Fruit fly (Drosophila melanogaster) whole organism, pupa: ENCODE measurements around the gene Phf7.

Experiments
- CG10348 ChIP-seq: fragments of 200-800 bp; sonication (Bioruptor generic); IDR thresholded peaks from 2 replicates; pipeline ENCODE4 v1.3.6; 2022; ENCODE audit warnings: missing biosample characterization, missing genetic modification characterization
- CG12605 ChIP-seq: fragments of 200-800 bp; sonication (Bioruptor generic); IDR thresholded peaks from 2 replicates; pipeline ENCODE4 v1.3.6; 2022; ENCODE audit warnings: missing biosample characterization, missing genetic modification characterization
- CG13204 ChIP-seq: fragments of 200-800 bp; sonication (Bioruptor generic); optimal IDR thresholded peaks from 2 replicates; lab custom pipeline; 2018; ENCODE audit warnings: missing biosample characterization, mild to moderate bottlenecking, missing genetic modification characterization, moderate library complexity
- CG14655 ChIP-seq: fragments of 200-800 bp; sonication (Bioruptor generic); optimal IDR thresholded peaks from 3 replicates; lab custom pipeline; 2017; ENCODE audit warnings: mild to moderate bottlenecking, missing biosample characterization, missing genetic modification reagents, missing genetic modification characterization
- CG15710 ChIP-seq: fragments of 200-800 bp; sonication (Bioruptor generic); optimal IDR thresholded peaks from 2 replicates; lab custom pipeline; 2018; ENCODE audit warnings: missing biosample characterization, mild to moderate bottlenecking, missing genetic modification characterization, moderate library complexity
- CG17806 ChIP-seq: fragments of 200-800 bp; sonication (Bioruptor generic); optimal IDR thresholded peaks from 2 replicates; lab custom pipeline; 2018; ENCODE audit warnings: missing biosample characterization, mild to moderate bottlenecking, missing genetic modification characterization, moderate library complexity
- CG32121 ChIP-seq: fragments of 200-800 bp; sonication (Bioruptor generic); IDR thresholded peaks from 2 replicates; pipeline ENCODE4 v1.3.6; 2022; ENCODE audit warnings: missing biosample characterization, missing genetic modification characterization
- CG34367 ChIP-seq: fragments of 200-800 bp; sonication (Bioruptor generic); optimal IDR thresholded peaks from 2 replicates; lab custom pipeline; 2018; ENCODE audit warnings: missing biosample characterization, mild to moderate bottlenecking, missing genetic modification characterization
- CG4496 ChIP-seq: fragments of 200-800 bp; sonication (Bioruptor generic); IDR thresholded peaks from 3 replicates; pipeline ENCODE4 v1.3.6; 2022; ENCODE audit warnings: missing biosample characterization, missing genetic modification characterization
- CG8159 ChIP-seq: fragments of 200-800 bp; sonication (Bioruptor generic); optimal IDR thresholded peaks from 3 replicates; lab custom pipeline; 2018; ENCODE audit warnings: missing biosample characterization, mild to moderate bottlenecking, missing genetic modification characterization, moderate library complexity
- CG8301 ChIP-seq: fragments of 200-800 bp; sonication (Bioruptor generic); optimal IDR thresholded peaks from 2 replicates; lab custom pipeline; 2018; ENCODE audit warnings: missing biosample characterization, mild to moderate bottlenecking, missing genetic modification characterization
- CG9948 ChIP-seq: fragments of 200-800 bp; sonication (Bioruptor generic); optimal IDR thresholded peaks from 2 replicates; lab custom pipeline; 2018; ENCODE audit warnings: missing biosample characterization, mild to moderate bottlenecking, missing genetic modification characterization, moderate library complexity
- D1 ChIP-seq: fragments of 200-800 bp; sonication (Bioruptor generic); optimal IDR thresholded peaks from 2 replicates; lab custom pipeline; 2018; ENCODE audit warnings: missing biosample characterization, mild to moderate bottlenecking, missing genetic modification characterization, moderate library complexity
- EcR ChIP-seq: fragments of 200-800 bp; sonication (Bioruptor generic); optimal IDR thresholded peaks from 3 replicates; lab custom pipeline; 2019; ENCODE audit warnings: missing biosample characterization, missing genetic modification characterization, mild to moderate bottlenecking, moderate library complexity, missing genetic modification reagents
- Ets98B ChIP-seq: fragments of 200-800 bp; sonication (Bioruptor generic); IDR thresholded peaks from 2 replicates; pipeline ENCODE4 v1.3.6; 2022; ENCODE audit warnings: missing biosample characterization, missing genetic modification characterization
- Pif1A ChIP-seq: fragments of 200-800 bp; sonication (Bioruptor generic); optimal IDR thresholded peaks from 3 replicates; lab custom pipeline; 2016; ENCODE audit warnings: missing biosample characterization, missing genetic modification characterization
- Pif1B ChIP-seq: fragments of 200-800 bp; sonication (Bioruptor generic); optimal IDR thresholded peaks from 3 replicates; lab custom pipeline; 2016; ENCODE audit warnings: missing biosample characterization, missing genetic modification characterization
- Snoo ChIP-seq: fragments of 200-800 bp; sonication (Bioruptor generic); optimal IDR thresholded peaks from 3 replicates; lab custom pipeline; 2017; ENCODE audit warnings: missing biosample characterization, mild to moderate bottlenecking, missing genetic modification characterization, inconsistent platforms
- fd96Ca ChIP-seq: fragments of 200-800 bp; sonication (Bioruptor generic); IDR thresholded peaks from 3 replicates; pipeline ENCODE4 v1.3.6; 2022; ENCODE audit warnings: missing biosample characterization, missing genetic modification characterization
- gl ChIP-seq: fragments of 200-800 bp; sonication (Bioruptor generic); optimal IDR thresholded peaks from 2 replicates; lab custom pipeline; 2018; ENCODE audit warnings: missing biosample characterization, mild to moderate bottlenecking, missing genetic modification characterization
- rn ChIP-seq: fragments of 200-800 bp; sonication (Bioruptor generic); IDR thresholded peaks from 2 replicates; pipeline ENCODE4 v1.3.6; 2022; ENCODE audit warnings: missing biosample characterization, missing genetic modification characterization

Phf7 gene

DNA sequence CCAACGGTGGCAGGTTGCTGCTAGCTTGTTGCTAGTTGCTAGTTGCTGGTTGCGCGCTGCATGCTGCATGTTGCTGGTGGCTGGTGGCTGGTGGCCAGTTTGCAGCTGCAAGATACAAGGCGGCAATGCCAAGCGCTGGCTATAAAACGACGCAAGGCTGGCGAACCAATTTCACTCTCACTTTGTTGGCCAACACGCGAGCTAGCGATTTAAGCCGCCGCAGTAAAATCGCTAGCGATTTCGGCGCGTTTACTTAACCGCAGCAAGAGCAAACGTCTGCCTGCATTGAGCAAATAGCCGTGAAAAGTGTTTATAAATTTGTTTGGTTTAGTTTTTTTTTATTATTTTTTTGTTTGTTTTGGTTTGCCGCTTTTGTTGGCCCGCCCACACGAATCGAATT is 32.2 kb downstream of the Phf7 start, which contains the start of gene CG15322:
TSS of gene CG15322 (plus strand) at position 148 of the 400 bp plus-strand sequence.
- no peak for TF ChIP-seq CG8301 (tag; lab: Kevin White, UChicago)
- no peak for TF ChIP-seq CG34367 (tag; lab: Kevin White, UChicago)
- no peak for TF ChIP-seq CG4496 (GFP tag; lab: Robert Waterston, UW)
- no peak for TF ChIP-seq CG17806
- TF ChIP-seq Pif1A (GFP tag; lab: Kevin White, UChicago), result no peak
- TF ChIP-seq CG12605, result no peak
- TF ChIP-seq gl, result no peak

dm6 chrX:20130486-20130885 is 35.1 kb downstream of the Phf7 start:
- TF ChIP-seq CG32121 (GFP tag; lab: Robert Waterston, UW), result peak; percentile 66
- peak; percentile 45; the same call in 1 of the 2 replicates for TF ChIP-seq Ets98B (GFP tag; lab: Robert Waterston, UW)
- no peak for TF ChIP-seq rn
- peak; percentile 70 for TF ChIP-seq CG4496 (GFP tag; lab: Robert Waterston, UW)
- peak; percentile 37; the same call in 1 of the 3 replicates for TF ChIP-seq fd96Ca (GFP tag; lab: Robert Waterston, UW)
- no peak for TF ChIP-seq CG8159
- TF ChIP-seq Snoo (tag; lab: Kevin White, UChicago), result no peak
- TF ChIP-seq D1 (tag; lab: Kevin White, UChicago), result no peak
- peak; percentile 75 for TF ChIP-seq CG14655 (GFP tag; lab: Kevin White, UChicago)
- no peak for TF ChIP-seq CG17806
- TF ChIP-seq CG8301 (tag; lab: Kevin White, UChicago), result peak; percentile 66
- TF ChIP-seq CG12605, result 0 out of 2 replicates have a peak, but pooled peaks have one; percentile 18
- TF ChIP-seq CG34367 (tag; lab: Kevin White, UChicago), result no peak
- TF ChIP-seq EcR, result no peak
- TF ChIP-seq CG9948 (tag; lab: Kevin White, UChicago), result peak; percentile 14
- TF ChIP-seq gl, result no peak
- peak; percentile 42 for TF ChIP-seq Pif1A (GFP tag; lab: Kevin White, UChicago)
- TF ChIP-seq Pif1B (GFP tag; lab: Kevin White, UChicago), result peak; percentile 4
- no peak for TF ChIP-seq CG10348 (GFP tag; lab: Robert Waterston, UW)
- TF ChIP-seq CG13204 (GFP tag; lab: Kevin White, UChicago), result no peak
- no peak for TF ChIP-seq CG15710 (tag; lab: Kevin White, UChicago)
- TF ChIP-seq, all 21 proteins: peak for 10

DNA sequence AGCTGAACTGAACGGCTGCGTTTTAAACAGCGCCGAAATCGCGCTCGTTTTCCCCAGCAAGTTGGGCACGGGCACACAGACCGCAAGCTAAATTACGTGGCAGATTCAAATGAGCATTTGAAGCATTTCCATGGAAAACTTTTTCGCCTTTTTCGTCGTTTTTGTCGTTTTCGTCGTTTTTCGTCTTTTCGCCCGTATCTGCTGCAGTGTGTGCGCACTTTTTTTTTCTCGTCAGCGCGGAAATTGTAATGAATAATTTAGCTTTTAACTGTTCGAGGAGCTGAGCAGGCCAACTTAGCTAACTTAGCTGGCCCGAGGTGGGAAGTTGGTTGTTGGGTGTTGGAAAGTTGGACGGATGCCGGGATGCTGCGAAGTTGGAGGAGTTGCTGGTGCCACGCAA is 36.1 kb downstream of the Phf7 start:
- TF ChIP-seq CG4496 (GFP tag; lab: Robert Waterston, UW), result peak; percentile 58; the same call in 2 of the 3 replicates
- TF ChIP-seq CG14655 (GFP tag; lab: Kevin White, UChicago), result no peak
- no peak for TF ChIP-seq gl
- peak; percentile 62; the same call in 1 of the 2 replicates for TF ChIP-seq Ets98B (GFP tag; lab: Robert Waterston, UW)
- 0 out of 2 replicates have a peak, but pooled peaks have one; percentile 25 for TF ChIP-seq CG12605

DNA sequence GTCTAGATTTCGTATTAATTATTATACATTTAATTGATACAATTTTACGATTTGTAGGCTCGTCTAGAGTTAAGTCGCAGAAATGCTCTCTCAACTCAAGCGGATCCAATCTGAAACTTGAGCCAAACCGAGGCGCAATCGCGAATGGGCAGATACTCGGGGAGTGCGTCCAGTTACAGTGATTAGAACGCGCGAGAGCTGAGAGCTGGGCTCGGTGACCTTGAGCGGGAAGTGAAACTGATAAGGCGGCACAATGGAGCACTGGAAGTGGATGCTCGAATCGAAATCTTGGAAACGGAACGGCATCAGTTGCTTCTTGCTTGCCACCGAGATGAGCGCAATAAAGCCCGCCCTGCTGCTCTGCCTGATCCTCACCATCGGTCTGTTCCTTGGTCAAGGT is 43.5 kb downstream of the Phf7 start, which contains the start of gene CG34331:
TSS of gene CG34331 (plus strand) at position 301 of the 400 bp plus-strand sequence.
- no peak for TF ChIP-seq fd96Ca (GFP tag; lab: Robert Waterston, UW)
- no peak for TF ChIP-seq Snoo (tag; lab: Kevin White, UChicago)
- no peak for TF ChIP-seq CG12605
- no peak for TF ChIP-seq Pif1B (GFP tag; lab: Kevin White, UChicago)
- no peak for TF ChIP-seq D1 (tag; lab: Kevin White, UChicago)
- no peak for TF ChIP-seq Ets98B (GFP tag; lab: Robert Waterston, UW)
- no peak for TF ChIP-seq CG15710 (tag; lab: Kevin White, UChicago)
- no peak for TF ChIP-seq CG8301 (tag; lab: Kevin White, UChicago)
- no peak for TF ChIP-seq CG9948 (tag; lab: Kevin White, UChicago)
- TF ChIP-seq CG4496 (GFP tag; lab: Robert Waterston, UW), result no peak
- TF ChIP-seq CG8159, result no peak
- no peak for TF ChIP-seq CG32121 (GFP tag; lab: Robert Waterston, UW)
- no peak for TF ChIP-seq Pif1A (GFP tag; lab: Kevin White, UChicago)
- no peak for TF ChIP-seq CG14655 (GFP tag; lab: Kevin White, UChicago)
- TF ChIP-seq rn, result no peak
- no peak for TF ChIP-seq EcR
- TF ChIP-seq CG34367 (tag; lab: Kevin White, UChicago), result no peak

dm6 chrX:20110475-20110874 is 55.2 kb downstream of the Phf7 start, which contains the start of gene karr:
karr (minus strand) TSS chrX:20110575.
- TF ChIP-seq CG34367 (tag; lab: Kevin White, UChicago), result no peak
- TF ChIP-seq Pif1B (GFP tag; lab: Kevin White, UChicago), result no peak
- no peak for TF ChIP-seq fd96Ca (GFP tag; lab: Robert Waterston, UW)
- no peak for TF ChIP-seq CG9948 (tag; lab: Kevin White, UChicago)
- no peak for TF ChIP-seq CG8159
- no peak for TF ChIP-seq D1 (tag; lab: Kevin White, UChicago)
- TF ChIP-seq CG8301 (tag; lab: Kevin White, UChicago), result no peak
- no peak for TF ChIP-seq CG17806
- no peak for TF ChIP-seq EcR
- TF ChIP-seq CG32121 (GFP tag; lab: Robert Waterston, UW), result no peak
- TF ChIP-seq CG12605, result no peak
- TF ChIP-seq Ets98B (GFP tag; lab: Robert Waterston, UW), result no peak
- TF ChIP-seq Pif1A (GFP tag; lab: Kevin White, UChicago), result no peak
- no peak for TF ChIP-seq CG14655 (GFP tag; lab: Kevin White, UChicago)
- no peak for TF ChIP-seq rn
- TF ChIP-seq CG10348 (GFP tag; lab: Robert Waterston, UW), result no peak
- TF ChIP-seq gl, result no peak
